Fruit fly (Drosophila melanogaster) S2 (cell line): ENCODE results near the gene Rbsn-5.

ENCODE experiments used
- CG8478 ChIP-seq: fragments of >200 bp; optimal IDR thresholded peaks from 2 replicates; lab custom pipeline; 2018
- CTCF ChIP-seq, 2 experiments: fragments of >200 bp; optimal IDR thresholded peaks; 2 replicates each; lab custom pipeline; 2018

DNA sequence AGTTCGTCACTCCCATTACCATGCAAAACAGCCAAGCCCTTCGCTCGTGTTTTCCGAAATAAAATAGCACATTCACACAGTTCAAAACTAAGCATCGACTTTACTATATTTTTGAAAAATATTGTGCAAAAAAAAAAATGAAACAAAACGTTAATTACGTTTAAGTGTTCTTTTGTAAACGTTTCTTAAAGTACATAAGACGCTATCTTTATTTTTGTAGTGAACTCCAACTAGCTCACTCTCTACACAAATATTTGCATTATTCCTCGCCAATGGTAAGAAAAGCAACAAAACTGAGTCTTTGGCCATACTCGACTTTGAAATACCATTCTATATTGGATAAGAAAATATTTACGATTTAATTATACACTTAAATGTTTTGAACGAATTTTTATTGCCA, 28.9 kb upstream of the Rbsn-5 start:
- TF ChIP-seq CG8478 (lab: Kevin White, UChicago) (no peak), CTCF (optimal IDR thresholded peaks at IDR 0.05; lab: Kevin White, UChicago) (no peak)
